Fruit fly (Drosophila melanogaster): ENCODE results near the gene CheB38a.

The CheB38a gene

dm6 chr2L:20797515-20797847, 20.9 kb downstream of the CheB38a start, which contains the start of gene CG9328 (continued):
- TF ChIP-seq eve (GFP tag; optimal IDR thresholded peaks at IDR 0.05) (no peak), CG12769 (tag; optimal IDR thresholded peaks at IDR 0.05) (peak; percentile 48), CG17385 (GFP tag; optimal IDR thresholded peaks at IDR 0.05) (peak; percentile 50), Hey (tag; optimal IDR thresholded peaks at IDR 0.05) (no peak), HmgZ (tag; optimal IDR thresholded peaks at IDR 0.05) (peak; percentile 38), Ravus (GFP tag; IDR thresholded peaks at IDR 0.05) (no peak), cwo (GFP tag; optimal IDR thresholded peaks at IDR 0.05) (peak; percentile 40), CG9876 (GFP tag; optimal IDR thresholded peaks at IDR 0.05) (no peak), CG10431 (GFP tag; optimal IDR thresholded peaks at IDR 0.05) (no peak), NFAT (GFP tag; IDR thresholded peaks at IDR 0.05) (peak; percentile 56), fru (optimal IDR thresholded peaks at IDR 0.05) (no peak), CG8388 (GFP tag; optimal IDR thresholded peaks at IDR 0.05) (peak; percentile 29), CG4730 (GFP tag; IDR thresholded peaks at IDR 0.05) (no peak), Ets65A (GFP tag) (peak; percentile 68), wdn (GFP tag; IDR thresholded peaks at IDR 0.05) (no peak), CG7271 (tag; optimal IDR thresholded peaks at IDR 0.05) (no peak), stwl (tag; optimal IDR thresholded peaks at IDR 0.05) (peak; percentile 56), unpg (GFP tag; optimal IDR thresholded peaks at IDR 0.05) (peak; percentile 46), CG12659 (GFP tag; optimal IDR thresholded peaks at IDR 0.05) (peak; percentile 56), ap (GFP tag; IDR thresholded peaks at IDR 0.05) (no peak), Trl (optimal IDR thresholded peaks at IDR 0.05) (no peak), Trl (GFP tag; optimal IDR thresholded peaks at IDR 0.05) (no peak), Xbp1 (GFP tag; optimal IDR thresholded peaks at IDR 0.05) (peak; percentile 36), CG13123 (GFP tag; optimal IDR thresholded peaks at IDR 0.05) (no peak), Sox100B (GFP tag; optimal IDR thresholded peaks at IDR 0.05) (no peak), CG15269 (tag; optimal IDR thresholded peaks at IDR 0.05) (peak; percentile 48), Sry-β (GFP tag; optimal IDR thresholded peaks at IDR 0.05) (peak; percentile 12), Jarid2 (GFP tag; optimal IDR thresholded peaks at IDR 0.05) (peak; percentile 94), nmo (GFP tag; optimal IDR thresholded peaks at IDR 0.05) (peak; percentile 5), kni (GFP tag; optimal IDR thresholded peaks at IDR 0.05) (no peak), CG5245 (GFP tag; optimal IDR thresholded peaks at IDR 0.05) (peak; percentile 21), CG15479 (GFP tag; optimal IDR thresholded peaks at IDR 0.05) (no peak), sug (tag; optimal IDR thresholded peaks at IDR 0.05) (peak; percentile 36), CG4707 (GFP tag; optimal IDR thresholded peaks at IDR 0.05) (peak; percentile 39), CG30020 (tag; optimal IDR thresholded peaks at IDR 0.05) (peak; percentile 0), sens-2 (GFP tag; IDR thresholded peaks at IDR 0.05) (no peak), pfk (GFP tag; optimal IDR thresholded peaks at IDR 0.05) (peak; percentile 30), br (optimal IDR thresholded peaks at IDR 0.05) (no peak), seq (GFP tag; IDR thresholded peaks at IDR 0.05) (peak; percentile 49; the same call in 1 of the 2 replicates), CG17361 (GFP tag; IDR thresholded peaks at IDR 0.05) (no peak), tgo (GFP tag; IDR thresholded peaks at IDR 0.05) (no peak), CG33213 (GFP tag; optimal IDR thresholded peaks at IDR 0.05) (peak; percentile 44), CG17829 (tag; optimal IDR thresholded peaks at IDR 0.05) (peak; percentile 70), CG2199 (GFP tag; IDR thresholded peaks at IDR 0.05) (peak; percentile 82), z (GFP tag; IDR thresholded peaks at IDR 0.05) (no peak), CG31441 (GFP tag; IDR thresholded peaks at IDR 0.05) (no peak; the same call in 1 of the 2 replicates), crp (GFP tag; optimal IDR thresholded peaks at IDR 0.05) (no peak), CG1602 (GFP tag; optimal IDR thresholded peaks at IDR 0.05) (no peak), CG9609 (GFP tag; optimal IDR thresholded peaks at IDR 0.05) (no peak), CG6813 (GFP tag; optimal IDR thresholded peaks at IDR 0.05) (peak; percentile 5), cad (GFP tag; optimal IDR thresholded peaks at IDR 0.05) (no peak), gsb (GFP tag; IDR thresholded peaks at IDR 0.05) (no peak), ara (GFP tag; IDR thresholded peaks at IDR 0.05) (peak; percentile 25; the same call in 1 of the 2 replicates)

Measured in whole organism, embryonic.